Fruit fly (Drosophila melanogaster): ENCODE results near the gene ATPsynB.

DNA sequence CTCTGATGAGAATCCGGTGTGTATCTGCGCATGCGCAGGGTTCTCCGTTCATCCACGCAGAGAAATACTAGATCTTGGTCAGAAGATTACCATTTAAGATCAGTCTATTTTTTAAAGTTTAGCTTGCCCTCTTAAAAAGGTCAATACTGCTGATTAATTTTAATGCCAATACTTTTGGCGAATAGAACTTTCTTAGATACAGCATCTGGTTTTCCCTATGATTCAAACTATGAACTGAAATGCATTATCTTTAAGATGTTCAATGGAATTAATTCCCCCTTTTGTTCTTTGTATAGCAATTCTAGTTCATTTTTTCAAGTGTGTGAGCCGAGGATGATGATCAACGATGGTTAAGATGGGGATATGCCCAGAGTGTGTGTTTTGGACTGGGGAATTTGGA lies 12.5 kb downstream of the ATPsynB start:
- TF ChIP-seq Mio (GFP tag; optimal IDR thresholded peaks at IDR 0.05) (no peak), Dif (GFP tag; optimal IDR thresholded peaks at IDR 0.05; ENCODE audit: partially characterized antibody) (no peak), dmrt93B (GFP tag; optimal IDR thresholded peaks at IDR 0.05) (peak; percentile 77), psq (GFP tag; optimal IDR thresholded peaks at IDR 0.05) (peak; percentile 57), sv (GFP tag; optimal IDR thresholded peaks at IDR 0.05) (no peak)

Data from whole organism, wandering third instar larva.